Fruit fly (Drosophila melanogaster): ENCODE measurements around the gene CG33310.

Gene CG33310

DNA sequence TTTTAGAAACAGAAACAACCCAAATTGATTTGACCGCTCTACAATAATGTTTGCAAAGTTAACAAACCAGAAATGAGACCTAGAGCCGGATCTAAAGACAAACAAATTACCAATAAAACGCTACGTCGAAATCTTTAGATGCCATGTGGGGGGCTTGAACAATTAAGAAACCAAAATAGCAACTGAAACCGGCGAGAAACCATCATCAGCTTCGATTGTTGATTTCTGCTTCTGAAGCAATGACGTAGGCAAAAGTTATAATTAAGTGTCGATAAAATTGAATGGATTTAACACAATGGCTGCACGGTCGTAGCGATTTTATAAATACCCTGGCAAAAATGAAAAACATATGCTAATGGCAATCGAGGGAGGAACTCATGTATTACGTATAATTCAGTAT, 33.8 kb upstream of the CG33310 start (continued):
- TF ChIP-seq CG8388 (GFP tag; optimal IDR thresholded peaks at IDR 0.05) = no peak

DNA sequence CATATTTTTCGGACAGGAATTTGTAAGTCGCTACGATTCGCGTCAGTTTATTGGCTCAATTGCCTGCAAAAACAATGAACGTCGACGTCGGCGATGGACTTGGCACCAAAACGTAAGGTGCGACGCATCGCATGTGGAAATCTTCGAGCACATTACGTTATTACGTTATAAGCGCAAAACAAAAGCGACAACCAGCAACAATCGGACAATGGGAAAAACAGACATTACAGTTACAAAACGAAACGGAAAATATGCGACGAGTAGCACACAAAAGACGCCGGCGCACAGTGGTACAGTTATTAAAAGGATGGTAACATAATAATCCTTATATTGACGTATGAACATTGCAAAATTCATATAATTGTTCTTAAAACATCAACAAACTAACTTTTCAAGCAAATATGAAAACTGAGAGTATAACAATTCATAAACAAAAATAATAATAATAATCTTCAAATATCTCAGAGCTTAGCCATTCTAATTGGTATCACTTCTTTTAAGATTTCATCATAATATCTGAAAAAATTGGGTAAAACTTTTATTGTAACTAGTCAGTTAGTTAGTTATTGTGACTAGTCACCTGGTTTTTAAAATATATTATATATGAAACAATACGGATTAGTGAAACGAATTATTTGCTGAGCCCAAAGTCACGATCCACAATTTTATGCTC, 31.7 kb upstream of the CG33310 start:
- no peak for TF ChIP-seq Hmx (GFP tag; optimal IDR thresholded peaks at IDR 0.05)
- TF ChIP-seq hb (GFP tag; IDR thresholded peaks at IDR 0.05; ENCODE audit: partially characterized antibody) = no peak
- TF ChIP-seq CG7786 (GFP tag; optimal IDR thresholded peaks at IDR 0.05) = no peak
- 0 out of 3 replicates have a peak, but pooled peaks have one; percentile 31 for TF ChIP-seq row (GFP tag; IDR thresholded peaks at IDR 0.05)
- no peak for TF ChIP-seq bowl (GFP tag; IDR thresholded peaks at IDR 0.05)
- no peak for TF ChIP-seq fd64A (GFP tag; optimal IDR thresholded peaks at IDR 0.05)
- TF ChIP-seq Poxn (GFP tag; IDR thresholded peaks at IDR 0.05) = no peak
- no peak for TF ChIP-seq Ets65A (GFP tag)
- TF ChIP-seq dmrt11E (tag; optimal IDR thresholded peaks at IDR 0.05) = no peak
- TF ChIP-seq nmo (GFP tag; optimal IDR thresholded peaks at IDR 0.05) = peak; percentile 32
- TF ChIP-seq Optix (GFP tag; IDR thresholded peaks at IDR 0.05) = no peak
- TF ChIP-seq CG15011 (GFP tag; optimal IDR thresholded peaks at IDR 0.05) = no peak
- no peak for TF ChIP-seq CG12942 (GFP tag; optimal IDR thresholded peaks at IDR 0.05)
- TF ChIP-seq ham (GFP tag; IDR thresholded peaks at IDR 0.05) = no peak
- no peak for TF ChIP-seq tll (GFP tag; optimal IDR thresholded peaks at IDR 0.05)
- TF ChIP-seq CG3065 (GFP tag; optimal IDR thresholded peaks at IDR 0.05) = no peak
- TF ChIP-seq Sox102F (GFP tag; optimal IDR thresholded peaks at IDR 0.05) = peak; percentile 52
- TF ChIP-seq nom (GFP tag; optimal IDR thresholded peaks at IDR 0.05) = no peak
- no peak for TF ChIP-seq CG33557 (GFP tag; optimal IDR thresholded peaks at IDR 0.05)
- TF ChIP-seq mld (GFP tag; IDR thresholded peaks at IDR 0.05; ENCODE audit: partially characterized antibody) = no peak
- TF ChIP-seq D19A (tag; optimal IDR thresholded peaks at IDR 0.05) = no peak
- no peak for TF ChIP-seq Dbx (GFP tag; IDR thresholded peaks at IDR 0.05)
- no peak for TF ChIP-seq HLHmδ (GFP tag; optimal IDR thresholded peaks at IDR 0.05)
- TF ChIP-seq CG2199 (GFP tag; IDR thresholded peaks at IDR 0.05) = no peak
- no peak for TF ChIP-seq cad (GFP tag; optimal IDR thresholded peaks at IDR 0.05)
- TF ChIP-seq CG15073 (GFP tag; optimal IDR thresholded peaks at IDR 0.05) = no peak
- TF ChIP-seq sd (tag; optimal IDR thresholded peaks at IDR 0.05) = peak; percentile 16
- no peak for TF ChIP-seq CG3163 (GFP tag; optimal IDR thresholded peaks at IDR 0.05)
- no peak for TF ChIP-seq org-1 (GFP tag; optimal IDR thresholded peaks at IDR 0.05)
- TF ChIP-seq sisA (GFP tag; IDR thresholded peaks at IDR 0.05) = no peak
- TF ChIP-seq CG31441 (GFP tag; IDR thresholded peaks at IDR 0.05) = no peak
- TF ChIP-seq exex (tag; optimal IDR thresholded peaks at IDR 0.05) = no peak
- no peak for TF ChIP-seq CG4282 (GFP tag; optimal IDR thresholded peaks at IDR 0.05)
- TF ChIP-seq tin (GFP tag; optimal IDR thresholded peaks at IDR 0.05) = peak; percentile 20
- TF ChIP-seq chinmo (GFP tag; IDR thresholded peaks at IDR 0.05; ENCODE audit: partially characterized antibody) = no peak
- TF ChIP-seq amos (GFP tag; IDR thresholded peaks at IDR 0.05; ENCODE audit: partially characterized antibody) = no peak
- TF ChIP-seq Hr78 (GFP tag; optimal IDR thresholded peaks at IDR 0.05) = no peak
- TF ChIP-seq CG10654 (GFP tag; optimal IDR thresholded peaks at IDR 0.05) = no peak
- peak; percentile 14 for TF ChIP-seq CG12104 (GFP tag; optimal IDR thresholded peaks at IDR 0.05)
- TF ChIP-seq CG9437 (GFP tag; optimal IDR thresholded peaks at IDR 0.05) = peak; percentile 94
- TF ChIP-seq dm (GFP tag; optimal IDR thresholded peaks at IDR 0.05) = no peak
- TF ChIP-seq CG12155 (GFP tag; optimal IDR thresholded peaks at IDR 0.05) = no peak
- no peak for TF ChIP-seq YL-1 (GFP tag; optimal IDR thresholded peaks at IDR 0.05)
- TF ChIP-seq kay (GFP tag; optimal IDR thresholded peaks at IDR 0.05) = no peak
- TF ChIP-seq CG16815 (GFP tag; optimal IDR thresholded peaks at IDR 0.05) = peak; percentile 20
- no peak for TF ChIP-seq hbn (GFP tag; IDR thresholded peaks at IDR 0.05; ENCODE audit: partially characterized antibody)
- peak; percentile 45 for TF ChIP-seq Hr3 (GFP tag; optimal IDR thresholded peaks at IDR 0.05)
